Worm (Caenorhabditis elegans) whole organism, L2 larva: ENCODE results near the gene unc-50.
"Not testable (repeated sequence)": the region's sequence is repeated elsewhere in the genome, so short reads cannot be mapped to it uniquely, and the experiment has no call there.

Source experiments
- C34F6.9 ChIP-seq: fragments of 150-350 bp; optimal IDR thresholded peaks from 2 replicates; lab custom pipeline; 2014; ENCODE audit warnings: missing biosample characterization, missing genetic modification characterization
- alr-1 ChIP-seq: fragments of 150-350 bp; optimal IDR thresholded peaks from 2 replicates; lab custom pipeline; 2014; ENCODE audit warnings: missing biosample characterization, missing genetic modification characterization
- aly-2 ChIP-seq: fragments of 150-350 bp; optimal IDR thresholded peaks from 2 replicates; lab custom pipeline; 2014; ENCODE audit warnings: missing biosample characterization, missing genetic modification characterization
- blmp-1 ChIP-seq: sonication (generic microtip); optimal IDR thresholded peaks from 2 replicates; lab custom pipeline; 2017; ENCODE audit warnings: missing genetic modification characterization, mild to moderate bottlenecking, missing compliant biosample characterization, antibody characterized with exemption, moderate library complexity; ENCODE audit not compliant: insufficient read depth
- ceh-82 ChIP-seq: fragments of 150-350 bp; optimal IDR thresholded peaks from 2 replicates; lab custom pipeline; 2014; ENCODE audit warnings: missing biosample characterization, missing genetic modification characterization
- elt-3 ChIP-seq: sonication (generic microtip); optimal IDR thresholded peaks from 2 replicates; lab custom pipeline; 2017; ENCODE audit warnings: missing biosample characterization, missing genetic modification characterization
- mdl-1 ChIP-seq, 2 experiments: fragments of 150-350 bp in 1 of 2; sonication (generic microtip) in 1 of 2; optimal IDR thresholded peaks; 2 replicates each; lab custom pipeline; 2017; ENCODE audit warnings: missing biosample characterization in 2 of 2, missing genetic modification characterization in 2 of 2
- nhr-11 ChIP-seq: fragments of 150-350 bp; optimal IDR thresholded peaks from 2 replicates; lab custom pipeline; 2014; ENCODE audit warnings: missing biosample characterization, missing genetic modification characterization
- nhr-23 ChIP-seq: fragments of 150-350 bp; optimal IDR thresholded peaks from 2 replicates; lab custom pipeline; 2014; ENCODE audit warnings: missing biosample characterization, missing genetic modification reagents, missing genetic modification characterization
- nhr-25 ChIP-seq: fragments of 150-350 bp; sonication (generic microtip); optimal IDR thresholded peaks from 3 replicates; lab custom pipeline; 2014; ENCODE audit warnings: missing biosample characterization, missing genetic modification characterization
- unc-39 ChIP-seq: fragments of 150-350 bp; optimal IDR thresholded peaks from 2 replicates; lab custom pipeline; 2014; ENCODE audit warnings: missing biosample characterization, missing genetic modification characterization

unc-50 gene

DNA sequence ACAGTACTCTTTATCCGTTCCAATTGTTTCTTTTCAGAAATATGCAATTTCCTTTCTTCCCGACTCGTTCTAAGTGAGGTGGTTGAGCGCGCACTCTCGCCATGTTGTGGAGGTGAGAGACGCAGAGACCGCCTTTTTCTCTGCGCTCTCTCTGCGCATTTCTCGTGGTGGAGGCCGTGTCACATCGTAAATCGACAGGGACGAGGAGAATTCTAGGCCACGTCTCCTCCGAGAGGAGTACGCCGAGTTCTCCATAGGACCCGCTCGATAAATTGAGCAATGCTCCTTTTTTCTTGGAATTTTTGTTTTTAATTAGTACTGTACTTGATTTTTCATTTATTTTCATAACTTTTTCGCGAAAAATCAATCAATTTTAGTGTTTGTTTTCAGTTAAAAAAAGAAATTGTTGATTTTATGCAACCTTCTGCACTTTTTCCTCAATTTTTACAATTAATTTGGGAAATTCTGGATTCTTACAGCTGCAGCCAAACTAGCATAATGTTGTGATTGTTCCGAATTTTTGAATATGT lies 47.1 kb downstream of the unc-50 start, which contains the start of gene cnk-1 (continued):
- TF ChIP-seq blmp-1 (tag; lab: Kevin White, UChicago): no peak
- TF ChIP-seq ceh-82 (tag; lab: Kevin White, UChicago): no peak
- TF ChIP-seq mdl-1 (tag; optimal IDR thresholded peaks at IDR 0.05; lab: Kevin White, UChicago): peak in 1 of 2 experiments; percentile 24
- peak; percentile 56 for TF ChIP-seq nhr-25
- peak; percentile 62 for TF ChIP-seq C34F6.9 (tag; lab: Kevin White, UChicago)
- TF ChIP-seq unc-39 (tag; lab: Kevin White, UChicago): no peak
- no peak for TF ChIP-seq elt-3 (tag; lab: Kevin White, UChicago)
- no peak for TF ChIP-seq nhr-23 (tag; lab: Kevin White, UChicago)

ce11 chrIII:10266824-10267223 lies 51.1 kb downstream of the unc-50 start, which contains the start of gene inpp-4B:
Gene inpp-4B (minus strand): TSS chrIII:10266877.
- TF ChIP-seq nhr-11, aly-2, alr-1 (tag; lab: Kevin White, UChicago): not testable (repeated sequence)
